Fruit fly (Drosophila melanogaster): Measurements from ENCODE around the gene CG2186.

Gene CG2186

dm6 chrX:10844807-10845206 is 12.6 kb upstream of the CG2186 start, which contains the start of gene CG32669:
Gene CG32669, minus strand, starts transcription at chrX:10845081.
- peak; percentile 17 for TF ChIP-seq sug (tag; optimal IDR thresholded peaks at IDR 0.05)
- no peak for TF ChIP-seq Opbp (GFP tag; IDR thresholded peaks at IDR 0.05; ENCODE audit: partially characterized antibody)
- no peak for TF ChIP-seq ranshi (GFP tag; IDR thresholded peaks at IDR 0.05)
- TF ChIP-seq grn (GFP tag; optimal IDR thresholded peaks at IDR 0.05) = peak; percentile 73
- TF ChIP-seq Hey (tag; optimal IDR thresholded peaks at IDR 0.05) = peak; percentile 100
- no peak for TF ChIP-seq CG4328 (GFP tag; optimal IDR thresholded peaks at IDR 0.05)
- TF ChIP-seq ken (GFP tag; IDR thresholded peaks at IDR 0.05) = no peak
- TF ChIP-seq zfh2 (GFP tag; optimal IDR thresholded peaks at IDR 0.05) = no peak
- TF ChIP-seq Lpt (GFP tag; optimal IDR thresholded peaks at IDR 0.05) = no peak
- TF ChIP-seq CG18262 (tag; optimal IDR thresholded peaks at IDR 0.05) = no peak
- TF ChIP-seq exex (tag; optimal IDR thresholded peaks at IDR 0.05) = peak; percentile 69
- TF ChIP-seq vnd (GFP tag; IDR thresholded peaks at IDR 0.05; ENCODE audit: partially characterized antibody) = peak; percentile 40; the same call in 1 of the 3 replicates
- peak; percentile 3 for TF ChIP-seq sd (tag; optimal IDR thresholded peaks at IDR 0.05)
- TF ChIP-seq gce (GFP tag; IDR thresholded peaks at IDR 0.05) = no peak
- TF ChIP-seq lab (GFP tag; optimal IDR thresholded peaks at IDR 0.05) = no peak
- TF ChIP-seq dati (GFP tag; IDR thresholded peaks at IDR 0.05) = no peak
- TF ChIP-seq Adf1 (GFP tag; IDR thresholded peaks at IDR 0.05) = no peak
- TF ChIP-seq Spps (tag; optimal IDR thresholded peaks at IDR 0.05) = no peak
- peak; percentile 54 for TF ChIP-seq cwo (GFP tag; optimal IDR thresholded peaks at IDR 0.05)
- TF ChIP-seq sisA (GFP tag; IDR thresholded peaks at IDR 0.05) = no peak

dm6 chrX:10845256-10845655 is 12.2 kb upstream of the CG2186 start:
- TF ChIP-seq sens (GFP tag) (peak; percentile 16), Neu2 (GFP tag; optimal IDR thresholded peaks at IDR 0.05; ENCODE audit: borderline replicate concordance) (no peak), Med (GFP tag) (peak; percentile 64), crol (GFP tag; IDR thresholded peaks at IDR 0.05) (no peak), CG13296 (GFP tag; optimal IDR thresholded peaks at IDR 0.05) (no peak)

- no peak for TF ChIP-seq CG11085 (GFP tag; IDR thresholded peaks at IDR 0.05)
- TF ChIP-seq Hand (GFP tag; optimal IDR thresholded peaks at IDR 0.05) = no peak
- TF ChIP-seq D19A (tag; optimal IDR thresholded peaks at IDR 0.05) = no peak
- no peak for TF ChIP-seq CG11247 (GFP tag; IDR thresholded peaks at IDR 0.05)
- TF ChIP-seq Hsf (GFP tag; optimal IDR thresholded peaks at IDR 0.05) = no peak
- no peak for TF ChIP-seq CG9215 (GFP tag; IDR thresholded peaks at IDR 0.05)
- TF ChIP-seq CG30020 (tag; optimal IDR thresholded peaks at IDR 0.05) = peak; percentile 51
- no peak for TF ChIP-seq Hr51 (GFP tag; optimal IDR thresholded peaks at IDR 0.05)
- TF ChIP-seq CG31224 (GFP tag; IDR thresholded peaks at IDR 0.05) = no peak
- TF ChIP-seq exex (tag; optimal IDR thresholded peaks at IDR 0.05) = no peak
- peak; percentile 37 for TF ChIP-seq CoRest (tag; optimal IDR thresholded peaks at IDR 0.05)
- no peak for TF ChIP-seq CG12155 (GFP tag; optimal IDR thresholded peaks at IDR 0.05)
- no peak for TF ChIP-seq CG1233 (GFP tag; optimal IDR thresholded peaks at IDR 0.05)
- no peak for TF ChIP-seq NC2α (GFP tag; optimal IDR thresholded peaks at IDR 0.05)
- TF ChIP-seq Gsc (GFP tag; IDR thresholded peaks at IDR 0.05) = no peak
- peak; percentile 21 for TF ChIP-seq CG9817 (tag; optimal IDR thresholded peaks at IDR 0.05)
- peak; percentile 78 for TF ChIP-seq HLH4C (GFP tag; IDR thresholded peaks at IDR 0.05; ENCODE audit: partially characterized antibody)
- no peak for TF ChIP-seq trh (GFP tag; optimal IDR thresholded peaks at IDR 0.05)
- no peak for TF ChIP-seq CG3281 (GFP tag; optimal IDR thresholded peaks at IDR 0.05)
- TF ChIP-seq ems (GFP tag; optimal IDR thresholded peaks at IDR 0.05) = no peak
- TF ChIP-seq gro (GFP tag; optimal IDR thresholded peaks at IDR 0.05) = no peak
- TF ChIP-seq Sox100B (GFP tag; optimal IDR thresholded peaks at IDR 0.05) = no peak
- TF ChIP-seq Hmx (GFP tag; optimal IDR thresholded peaks at IDR 0.05) = no peak
- TF ChIP-seq CG2202 (tag; optimal IDR thresholded peaks at IDR 0.05) = no peak
- no peak for TF ChIP-seq ara (GFP tag; IDR thresholded peaks at IDR 0.05)
- no peak for TF ChIP-seq Dad (GFP tag; optimal IDR thresholded peaks at IDR 0.05)
Measured at dm6 chrX:10846972-10847435, 10.5 kb upstream of the CG2186 start, which contains the start of gene sbr. Gene sbr, minus strand, starts transcription at chrX:10847092.

All from whole organism, embryonic.